Fruit fly (Drosophila melanogaster) whole organism, embryonic: ENCODE results near the gene Bx.

Source experiments
- Atf-2 ChIP-seq: fragments of 200-800 bp; sonication (Bioruptor generic); optimal IDR thresholded peaks from 2 replicates; lab custom pipeline; 2016; ENCODE audit warnings: missing biosample characterization, missing genetic modification characterization
- Awh ChIP-seq: fragments of 200-800 bp; sonication (Bioruptor generic); IDR thresholded peaks from 2 replicates; pipeline ENCODE4, ENCODE4 v1.3.6; 2022; ENCODE audit warnings: missing biosample characterization, missing genetic modification characterization
- BEAF-32 ChIP-seq: fragments of 200-800 bp; sonication (Bioruptor generic); optimal IDR thresholded peaks from 3 replicates; lab custom pipeline; 2017; ENCODE audit warnings: missing biosample characterization, missing genetic modification characterization, mild to moderate bottlenecking, moderate library complexity, missing genetic modification reagents
- CG10979 ChIP-seq: fragments of 200-800 bp; sonication (Bioruptor generic); optimal IDR thresholded peaks from 2 replicates; lab custom pipeline; 2018; ENCODE audit warnings: missing biosample characterization, mild to moderate bottlenecking, missing genetic modification characterization, moderate library complexity
- CG1603 ChIP-seq: fragments of 200-800 bp; sonication (Bioruptor generic); optimal IDR thresholded peaks from 2 replicates; lab custom pipeline; 2019; ENCODE audit warnings: missing biosample characterization, mild to moderate bottlenecking, missing genetic modification characterization, moderate library complexity
- CG17186 ChIP-seq: fragments of 200-800 bp; sonication (Bioruptor generic); optimal IDR thresholded peaks from 3 replicates; lab custom pipeline; 2017; ENCODE audit warnings: missing biosample characterization, missing genetic modification reagents, missing genetic modification characterization
- CG17361 ChIP-seq: fragments of 200-800 bp; sonication (Bioruptor generic); IDR thresholded peaks from 3 replicates; pipeline ENCODE4 v1.3.6; 2022; ENCODE audit warnings: missing biosample characterization, missing genetic modification characterization
- CG1792 ChIP-seq: fragments of 200-800 bp; sonication (Bioruptor generic); optimal IDR thresholded peaks from 2 replicates; lab custom pipeline; 2016; ENCODE audit warnings: missing biosample characterization, missing genetic modification characterization
- CG18011 ChIP-seq: fragments of 200-800 bp; sonication (Bioruptor generic); optimal IDR thresholded peaks from 2 replicates; lab custom pipeline; 2017; ENCODE audit warnings: missing biosample characterization, missing genetic modification characterization, mild to moderate bottlenecking, moderate library complexity, missing genotype
- CG30403 ChIP-seq: fragments of 200-800 bp; sonication (Bioruptor generic); optimal IDR thresholded peaks from 3 replicates; lab custom pipeline; 2016; ENCODE audit warnings: missing biosample characterization, missing genetic modification characterization
- CG31224 ChIP-seq: fragments of 200-800 bp; sonication (Bioruptor generic); IDR thresholded peaks from 2 replicates; pipeline ENCODE4 v1.3.6; 2022; ENCODE audit warnings: missing biosample characterization, missing genetic modification characterization
- CG31388 ChIP-seq: fragments of 200-800 bp; sonication (Bioruptor generic); optimal IDR thresholded peaks from 2 replicates; lab custom pipeline; 2016; ENCODE audit warnings: missing biosample characterization, missing genetic modification characterization
- CG3407 ChIP-seq: fragments of 200-800 bp; sonication (Bioruptor generic); optimal IDR thresholded peaks from 2 replicates; lab custom pipeline; 2018; ENCODE audit warnings: missing biosample characterization, mild to moderate bottlenecking, missing genetic modification characterization
- CG3995 ChIP-seq: fragments of 200-800 bp; sonication (Bioruptor generic); optimal IDR thresholded peaks from 3 replicates; lab custom pipeline; 2016; ENCODE audit warnings: missing biosample characterization, missing genetic modification characterization
- CG4328 ChIP-seq: fragments of 200-800 bp; sonication (Bioruptor generic); optimal IDR thresholded peaks from 3 replicates; lab custom pipeline; 2017; ENCODE audit warnings: missing biosample characterization, missing genetic modification reagents, missing genetic modification characterization
- CG4360 ChIP-seq: fragments of 200-800 bp; sonication (Bioruptor generic); IDR thresholded peaks from 2 replicates; pipeline ENCODE4 v1.3.6; 2022; ENCODE audit warnings: missing biosample characterization, missing genetic modification characterization
- CG4730 ChIP-seq: fragments of 200-800 bp; sonication (Bioruptor generic); IDR thresholded peaks from 2 replicates; pipeline ENCODE4 v1.3.6; 2022; ENCODE audit warnings: missing biosample characterization, missing genetic modification characterization
- CG6854 ChIP-seq: fragments of 200-800 bp; sonication (Bioruptor generic); optimal IDR thresholded peaks from 3 replicates; lab custom pipeline; 2017; ENCODE audit warnings: missing biosample characterization, mild to moderate bottlenecking, missing genetic modification characterization
- CG7271 ChIP-seq: fragments of 200-800 bp; sonication (Bioruptor generic); optimal IDR thresholded peaks from 2 replicates; lab custom pipeline; 2018; ENCODE audit warnings: missing biosample characterization, mild to moderate bottlenecking, missing genetic modification characterization, moderate library complexity
- CG7357 ChIP-seq: fragments of 200-800 bp; sonication (Bioruptor generic); IDR thresholded peaks from 3 replicates; pipeline ENCODE4 v1.3.6; 2022; ENCODE audit warnings: missing biosample characterization, missing genetic modification characterization
- Hey ChIP-seq: fragments of 200-800 bp; sonication (Bioruptor generic); optimal IDR thresholded peaks from 3 replicates; lab custom pipeline; 2018; ENCODE audit warnings: missing biosample characterization, mild to moderate bottlenecking, missing genetic modification characterization
- Hmx ChIP-seq: fragments of 200-800 bp; sonication (Bioruptor generic); optimal IDR thresholded peaks from 2 replicates; lab custom pipeline; 2016; ENCODE audit warnings: missing biosample characterization, missing genetic modification characterization
- Hr3 ChIP-seq: fragments of 200-800 bp; sonication (Bioruptor generic); optimal IDR thresholded peaks from 3 replicates; lab custom pipeline; 2016; ENCODE audit warnings: missing biosample characterization, missing genetic modification characterization
- Med ChIP-seq: fragments of 200-800 bp; sonication (Bioruptor generic); peaks from one replicate; lab custom pipeline; 2016; ENCODE audit warnings: missing biosample characterization, missing genetic modification characterization, mild to moderate bottlenecking, inconsistent platforms, moderate library complexity
- Nf-YB ChIP-seq: fragments of 200-800 bp; sonication (Bioruptor generic); optimal IDR thresholded peaks from 3 replicates; lab custom pipeline; 2019; ENCODE audit warnings: missing biosample characterization, mild to moderate bottlenecking, missing genetic modification characterization, moderate library complexity
- Poxn ChIP-seq: fragments of 200-800 bp; sonication (Bioruptor generic); IDR thresholded peaks from 2 replicates; pipeline ENCODE4 v1.3.6; 2022; ENCODE audit warnings: missing biosample characterization, missing genetic modification characterization
- Ravus ChIP-seq: fragments of 200-800 bp; sonication (Bioruptor generic); IDR thresholded peaks from 2 replicates; pipeline ENCODE4 v1.3.6; 2022; ENCODE audit warnings: missing biosample characterization, missing genetic modification characterization
- Trl ChIP-seq, 3 experiments: fragments of >200 bp in 2 of 3; fragments of 200-800 bp in 1 of 3; sonication (Bioruptor generic) in 1 of 3; optimal IDR thresholded peaks; 2 replicates in 1 of 3; 3 replicates in 2 of 3; lab custom pipeline; 2016 to 2017; ENCODE audit warnings: missing biosample characterization in 1 of 3, missing genetic modification characterization in 1 of 3
- Vsx1 ChIP-seq: fragments of 200-800 bp; sonication (Bioruptor generic); optimal IDR thresholded peaks from 2 replicates; lab custom pipeline; 2017; ENCODE audit warnings: missing biosample characterization, mild to moderate bottlenecking, missing genetic modification characterization, missing genetic modification reagents
- YL-1 ChIP-seq: fragments of 200-800 bp; sonication (Bioruptor generic); optimal IDR thresholded peaks from 3 replicates; lab custom pipeline; 2017; ENCODE audit warnings: missing biosample characterization, mild to moderate bottlenecking, missing genetic modification characterization
- ab ChIP-seq: fragments of 200-800 bp; sonication (Bioruptor generic); optimal IDR thresholded peaks from 2 replicates; lab custom pipeline; 2016; ENCODE audit warnings: missing biosample characterization, missing genetic modification characterization
- bab2 ChIP-seq: fragments of 200-800 bp; sonication (Bioruptor generic); optimal IDR thresholded peaks from 2 replicates; lab custom pipeline; 2016; ENCODE audit warnings: missing biosample characterization, missing genetic modification characterization
- bcd ChIP-seq: fragments of 200-800 bp; sonication (Bioruptor generic); optimal IDR thresholded peaks from 2 replicates; lab custom pipeline; 2017; ENCODE audit warnings: missing biosample characterization, mild to moderate bottlenecking, missing genetic modification characterization
- danr ChIP-seq: fragments of 200-800 bp; sonication (Bioruptor generic); IDR thresholded peaks from 2 replicates; pipeline ENCODE4 v1.3.6; 2022; ENCODE audit warnings: missing biosample characterization, missing genetic modification characterization
- gsb ChIP-seq: fragments of 200-800 bp; sonication (Bioruptor generic); IDR thresholded peaks from 2 replicates; pipeline ENCODE4 v1.3.6; 2022; ENCODE audit warnings: missing biosample characterization, missing genetic modification characterization
- lbe ChIP-seq: fragments of 200-800 bp; sonication (Bioruptor generic); optimal IDR thresholded peaks from 2 replicates; lab custom pipeline; 2016; ENCODE audit warnings: missing biosample characterization, mild to moderate bottlenecking, missing genetic modification characterization
- nerfin-2 ChIP-seq: fragments of 200-800 bp; sonication (Bioruptor generic); IDR thresholded peaks from 2 replicates; pipeline ENCODE4 v1.3.6; 2022; ENCODE audit warnings: missing biosample characterization, missing genetic modification characterization; ENCODE audit not compliant: partially characterized antibody
- peb ChIP-seq: fragments of 200-800 bp; sonication (Bioruptor generic); IDR thresholded peaks from 2 replicates; pipeline ENCODE4 v1.3.6; 2022; ENCODE audit warnings: missing biosample characterization, missing genetic modification characterization
- phol ChIP-seq: fragments of 200-800 bp; sonication (Bioruptor generic); optimal IDR thresholded peaks from 3 replicates; lab custom pipeline; 2018; ENCODE audit warnings: missing biosample characterization, mild to moderate bottlenecking, missing genetic modification characterization, moderate library complexity
- pzg ChIP-seq: fragments of 200-800 bp; sonication (Bioruptor generic); optimal IDR thresholded peaks from 3 replicates; lab custom pipeline; 2018; ENCODE audit warnings: missing biosample characterization, mild to moderate bottlenecking, missing genetic modification characterization, moderate library complexity
- sc ChIP-seq, 3 experiments: fragments of >200 bp in 2 of 3; fragments of 200-800 bp in 1 of 3; sonication (Bioruptor generic) in 1 of 3; optimal IDR thresholded peaks; 2 replicates in 2 of 3; 3 replicates in 1 of 3; lab custom pipeline; 2017; ENCODE audit warnings: mild to moderate bottlenecking in 1 of 3, missing biosample characterization in 1 of 3, missing genetic modification characterization in 1 of 3, missing genetic modification reagents in 1 of 3
- shn ChIP-seq: fragments of 200-800 bp; sonication (Bioruptor generic); optimal IDR thresholded peaks from 3 replicates; lab custom pipeline; 2016; ENCODE audit warnings: missing biosample characterization, missing genetic modification characterization
- sqz ChIP-seq: fragments of 200-800 bp; sonication (Bioruptor generic); optimal IDR thresholded peaks from 3 replicates; lab custom pipeline; 2018; ENCODE audit warnings: missing biosample characterization, mild to moderate bottlenecking, missing genetic modification characterization
- stc ChIP-seq: fragments of 200-800 bp; sonication (Bioruptor generic); IDR thresholded peaks from 2 replicates; pipeline ENCODE4 v1.3.6; 2022; ENCODE audit warnings: missing biosample characterization, missing genetic modification characterization
- tap ChIP-seq: fragments of 200-800 bp; optimal IDR thresholded peaks from 3 replicates; lab custom pipeline; 2019; ENCODE audit warnings: missing biosample characterization, mild to moderate bottlenecking, missing genetic modification characterization, moderate library complexity
- tgo ChIP-seq: fragments of 200-800 bp; sonication (Bioruptor generic); IDR thresholded peaks from 3 replicates; pipeline ENCODE4 v1.3.6; 2022; ENCODE audit warnings: missing biosample characterization, missing genetic modification characterization
- tll ChIP-seq, 2 experiments: fragments of 200-800 bp in 1 of 2; fragments of >200 bp in 1 of 2; sonication (Bioruptor generic) in 1 of 2; optimal IDR thresholded peaks; 2 replicates each; lab custom pipeline; 2017 to 2019; ENCODE audit warnings: missing biosample characterization in 2 of 2, missing genetic modification characterization in 2 of 2, mild to moderate bottlenecking in 1 of 2, moderate library complexity in 1 of 2
- tup ChIP-seq: fragments of 200-800 bp; sonication (Bioruptor generic); optimal IDR thresholded peaks from 2 replicates; lab custom pipeline; 2016; ENCODE audit warnings: missing biosample characterization, mild to moderate bottlenecking, missing genetic modification characterization, moderate library complexity
- yki ChIP-seq: fragments of >200 bp; optimal IDR thresholded peaks from 3 replicates; lab custom pipeline; 2018
- zen ChIP-seq: fragments of 200-800 bp; sonication (Bioruptor generic); optimal IDR thresholded peaks from 3 replicates; lab custom pipeline; 2018; ENCODE audit warnings: missing biosample characterization, mild to moderate bottlenecking, missing genetic modification characterization, moderate library complexity

Bx gene

dm6 chrX:18515988-18516541 is 837 bp downstream of the Bx start (continued):
- TF ChIP-seq CG17361 (GFP tag; lab: Robert Waterston, UW) (peak; percentile 34; the same call in 1 of the 3 replicates), Trl (optimal IDR thresholded peaks at IDR 0.05; lab: Kevin White, UChicago) (no peak), Trl (GFP tag; optimal IDR thresholded peaks at IDR 0.05; lab: Kevin White, UChicago) (peak; percentile 8), bab2 (no peak), Poxn (GFP tag; lab: Robert Waterston, UW) (no peak), CG30403 (GFP tag; lab: Kevin White, UChicago) (peak; percentile 37), Med (GFP tag; lab: Kevin White, UChicago) (peak; percentile 66), CG4328 (GFP tag; lab: Kevin White, UChicago) (no peak), Hey (tag; lab: Kevin White, UChicago) (no peak), Ravus (no peak), CG10979 (tag; lab: Kevin White, UChicago) (no peak), sqz (GFP tag; lab: Kevin White, UChicago) (no peak), sc (optimal IDR thresholded peaks at IDR 0.05; lab: Kevin White, UChicago) (no peak), sc (GFP tag; optimal IDR thresholded peaks at IDR 0.05; lab: Kevin White, UChicago) (no peak), tgo (no peak), BEAF-32 (no peak), tll (GFP tag; optimal IDR thresholded peaks at IDR 0.05; lab: Kevin White, UChicago) (no peak), tup (no peak), zen (tag; lab: Kevin White, UChicago) (no peak), Atf-2 (peak; percentile 27), nerfin-2 (GFP tag; lab: Robert Waterston, UW) (no peak), Hmx (no peak), CG3407 (GFP tag; lab: Kevin White, UChicago) (no peak), danr (GFP tag; lab: Robert Waterston, UW) (no peak), pzg (GFP tag; lab: Kevin White, UChicago) (peak; percentile 5), Nf-YB (GFP tag; lab: Kevin White, UChicago) (no peak), CG31388 (GFP tag; lab: Kevin White, UChicago) (no peak), CG7271 (tag; lab: Kevin White, UChicago) (no peak), CG3995 (GFP tag; lab: Kevin White, UChicago) (peak; percentile 74), CG17186 (GFP tag; lab: Kevin White, UChicago) (no peak), phol (tag; lab: Kevin White, UChicago) (no peak), CG31224 (no peak), Awh (GFP tag; lab: Robert Waterston, UW) (no peak), gsb (GFP tag; lab: Robert Waterston, UW) (no peak), Hr3 (GFP tag; lab: Kevin White, UChicago) (no peak), shn (peak; percentile 12), bcd (GFP tag; lab: Kevin White, UChicago) (no peak), YL-1 (GFP tag; lab: Kevin White, UChicago) (no peak), CG18011 (GFP tag; lab: Kevin White, UChicago) (no peak), Vsx1 (GFP tag; lab: Kevin White, UChicago) (no peak), tap (tag; lab: Kevin White, UChicago) (no peak), stc (GFP tag; lab: Robert Waterston, UW) (no peak), CG7357 (GFP tag; lab: Robert Waterston, UW) (no peak), CG1603 (peak; percentile 6), ab (GFP tag; lab: Kevin White, UChicago) (no peak), CG1792 (GFP tag; lab: Kevin White, UChicago) (no peak), CG4730 (GFP tag; lab: Robert Waterston, UW) (no peak), lbe (GFP tag; lab: Kevin White, UChicago) (no peak), CG6854 (GFP tag; lab: Kevin White, UChicago) (no peak), yki (lab: Kevin White, UChicago) (no peak), CG4360 (GFP tag; lab: Robert Waterston, UW) (no peak), peb (no peak)
